Worm (Caenorhabditis elegans): Measurements from ENCODE around the gene cest-35.1.

cest-35.1 gene

DNA sequence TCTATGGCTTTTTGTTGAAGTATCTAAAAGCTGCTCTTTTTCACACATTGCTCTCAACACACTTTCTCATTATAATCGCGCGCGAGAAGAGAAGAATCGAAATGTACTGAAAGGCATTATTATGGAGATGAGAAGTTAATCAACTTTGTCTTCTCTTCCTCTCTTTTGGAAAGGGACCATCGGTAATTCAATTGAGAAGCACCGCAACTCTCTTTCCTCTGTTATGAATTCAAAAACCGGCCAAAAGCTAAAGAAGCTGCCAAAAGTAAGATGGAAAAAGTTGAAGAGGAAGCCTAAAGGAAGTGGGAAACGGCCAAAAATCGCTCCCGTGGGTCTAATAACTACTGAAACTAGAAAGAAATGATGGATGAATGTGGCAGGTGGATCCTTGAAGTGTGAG is 42.7 kb downstream of the cest-35.1 start:
- TF ChIP-seq unc-39 (tag; optimal IDR thresholded peaks at IDR 0.05), result no peak
- peak; percentile 99 for TF ChIP-seq ces-1 (GFP tag; optimal IDR thresholded peaks at IDR 0.05)

DNA sequence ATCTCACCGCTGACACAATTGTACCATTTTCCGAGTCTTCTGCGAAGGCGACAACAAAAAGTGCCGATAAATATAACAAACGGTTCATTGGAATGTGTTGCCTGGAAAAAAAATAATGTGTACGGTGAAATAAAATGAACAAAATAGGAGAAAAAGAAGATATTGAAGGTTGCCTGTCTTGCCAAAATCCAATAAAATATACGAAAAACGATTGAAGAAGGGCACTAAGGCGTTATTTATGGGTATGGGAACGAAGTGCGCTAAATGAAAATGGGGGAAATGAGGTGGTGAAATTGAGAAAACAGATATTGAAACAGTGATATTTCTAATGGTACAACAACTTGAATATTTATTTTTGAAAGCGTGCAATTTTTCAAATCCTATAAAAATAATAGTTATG is 44.7 kb downstream of the cest-35.1 start, which contains the start of gene Y47A7.2:
Gene Y47A7.2, minus strand, starts transcription at position 101 of the 400 bp plus-strand sequence.
- TF ChIP-seq tbx-8 (GFP tag; optimal IDR thresholded peaks at IDR 0.05) (no peak), ceh-39 (tag; optimal IDR thresholded peaks at IDR 0.05) (no peak), blmp-1 (tag; optimal IDR thresholded peaks at IDR 0.05) (no peak), mep-1 (tag; optimal IDR thresholded peaks at IDR 0.05) (no peak)

DNA sequence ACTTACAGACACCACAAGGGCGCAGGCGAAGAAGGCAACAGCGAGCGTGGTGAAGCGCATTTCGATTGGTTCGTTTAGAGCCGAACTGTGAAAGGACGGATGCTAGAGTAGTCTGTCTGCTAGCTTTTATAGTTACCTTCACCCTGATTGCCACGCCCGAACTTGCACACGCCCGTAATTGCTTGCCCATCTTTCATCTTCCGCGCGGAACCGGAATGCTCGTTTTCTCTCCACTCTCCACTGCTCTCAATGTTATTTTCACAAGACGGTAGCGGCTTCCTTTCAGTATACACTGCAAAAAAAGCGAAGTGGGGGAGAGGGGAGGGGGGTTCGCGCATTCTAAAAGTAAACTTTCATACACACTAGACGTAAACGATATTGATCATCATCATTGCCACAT is 48.4 kb downstream of the cest-35.1 start, which contains the start of gene abu-8:
Gene abu-8, minus strand, starts transcription at position 101 of the 400 bp plus-strand sequence.
- TF ChIP-seq elt-3 (tag; optimal IDR thresholded peaks at IDR 0.05) (no peak), tbx-8 (GFP tag; optimal IDR thresholded peaks at IDR 0.05) (no peak), lin-13 (tag; optimal IDR thresholded peaks at IDR 0.05) (no peak), elt-1 (tag; optimal IDR thresholded peaks at IDR 0.05; ENCODE audit: borderline replicate concordance, insufficient read depth) (no peak), ceh-83 (GFP tag; optimal IDR thresholded peaks at IDR 0.05) (no peak), lsy-2 (tag; optimal IDR thresholded peaks at IDR 0.05) (no peak), snpc-4 (tag; optimal IDR thresholded peaks at IDR 0.05) (no peak), sem-2 (GFP tag; optimal IDR thresholded peaks at IDR 0.05) (no peak), drap-1 (GFP tag; optimal IDR thresholded peaks at IDR 0.05) (no peak), ham-2 (GFP tag; optimal IDR thresholded peaks at IDR 0.05) (no peak), nhr-12 (tag; optimal IDR thresholded peaks at IDR 0.05) (no peak), mep-1 (tag; optimal IDR thresholded peaks at IDR 0.05) (no peak), cnd-1 (tag; optimal IDR thresholded peaks at IDR 0.05) (no peak), unc-62 (GFP tag; optimal IDR thresholded peaks at IDR 0.05) (no peak), mab-5 (tag; optimal IDR thresholded peaks at IDR 0.05) (no peak), sptf-1 (tag; optimal IDR thresholded peaks at IDR 0.05) (no peak), unc-120 (tag; optimal IDR thresholded peaks at IDR 0.05; ENCODE audit: poor library complexity, severe bottlenecking) (no peak), nhr-28 (tag; optimal IDR thresholded peaks at IDR 0.05) (no peak)

DNA sequence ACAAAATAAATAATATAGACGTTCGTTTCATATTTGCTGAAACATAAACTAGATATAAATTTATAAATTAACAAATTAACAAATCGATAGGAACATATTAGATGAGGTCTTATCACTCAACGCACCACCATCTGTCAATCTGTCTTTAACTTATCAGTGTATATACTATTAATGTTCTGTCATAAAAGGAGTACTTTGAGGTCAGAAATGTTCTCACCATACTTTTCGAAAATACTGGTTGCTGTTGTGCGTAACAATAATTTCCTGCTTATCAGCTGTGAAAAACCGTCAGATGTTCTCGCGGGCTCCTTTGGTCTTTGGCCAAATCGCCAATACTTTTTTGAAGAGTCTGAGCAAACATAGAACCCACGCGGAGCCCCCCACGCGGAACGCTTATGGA is 50.4 kb downstream of the cest-35.1 start, which contains the start of gene C03A7.13:
Gene C03A7.13, minus strand, starts transcription at position 43 of the 400 bp plus-strand sequence.
- no peak for TF ChIP-seq nhr-76 (tag; optimal IDR thresholded peaks at IDR 0.05)
- TF ChIP-seq ztf-11 (tag; optimal IDR thresholded peaks at IDR 0.05), result no peak
- no peak for TF ChIP-seq ces-1 (GFP tag; optimal IDR thresholded peaks at IDR 0.05)
- TF ChIP-seq lin-32 (GFP tag; optimal IDR thresholded peaks at IDR 0.05), result no peak
- no peak for TF ChIP-seq snpc-4 (tag; optimal IDR thresholded peaks at IDR 0.05)
- TF ChIP-seq unc-120 (tag; optimal IDR thresholded peaks at IDR 0.05; ENCODE audit: poor library complexity, severe bottlenecking), result no peak
- no peak for TF ChIP-seq drap-1 (GFP tag; optimal IDR thresholded peaks at IDR 0.05)
- TF ChIP-seq zip-8 (tag; optimal IDR thresholded peaks at IDR 0.05), result no peak
